Fruit fly (Drosophila melanogaster) whole organism, embryonic: ENCODE data around the gene CAH1.
A peak's percentile ranks its signal among the peaks of the same experiment; 100 is the strongest.

Experiments used
- Aef1 ChIP-seq: fragments of 200-800 bp; sonication (Bioruptor generic); IDR thresholded peaks from 3 replicates; pipeline ENCODE4 v1.3.6; 2022; ENCODE audit warnings: missing biosample characterization, missing genetic modification characterization
- Awh ChIP-seq: fragments of 200-800 bp; sonication (Bioruptor generic); IDR thresholded peaks from 2 replicates; pipeline ENCODE4, ENCODE4 v1.3.6; 2022; ENCODE audit warnings: missing biosample characterization, missing genetic modification characterization
- B-H1 ChIP-seq: fragments of 200-800 bp; sonication (Bioruptor generic); IDR thresholded peaks from 3 replicates; pipeline ENCODE4 v1.3.6; 2022; ENCODE audit warnings: missing biosample characterization, missing genetic modification characterization
- Blimp-1 ChIP-seq: fragments of 200-800 bp; sonication (Bioruptor generic); optimal IDR thresholded peaks from 3 replicates; lab custom pipeline; 2018; ENCODE audit warnings: missing biosample characterization, missing genetic modification characterization, mild to moderate bottlenecking, moderate library complexity, missing genetic modification reagents
- CG10147 ChIP-seq: fragments of 200-800 bp; sonication (Bioruptor generic); optimal IDR thresholded peaks from 2 replicates; lab custom pipeline; 2019; ENCODE audit warnings: missing biosample characterization, mild to moderate bottlenecking, missing genetic modification characterization, moderate library complexity
- CG10321 ChIP-seq: fragments of 200-800 bp; sonication (Bioruptor generic); IDR thresholded peaks from 2 replicates; pipeline ENCODE4 v1.3.6; 2022; ENCODE audit warnings: missing biosample characterization, missing genetic modification characterization
- CG10431 ChIP-seq: fragments of 200-800 bp; sonication (Bioruptor generic); optimal IDR thresholded peaks from 3 replicates; lab custom pipeline; 2018; ENCODE audit warnings: missing biosample characterization, mild to moderate bottlenecking, missing genetic modification characterization
- CG10654 ChIP-seq: fragments of 200-800 bp; sonication (Bioruptor generic); optimal IDR thresholded peaks from 2 replicates; lab custom pipeline; 2016; ENCODE audit warnings: missing biosample characterization, missing genetic modification characterization
- CG11504 ChIP-seq: fragments of 200-800 bp; sonication (Bioruptor generic); optimal IDR thresholded peaks from 3 replicates; lab custom pipeline; 2019; ENCODE audit warnings: missing biosample characterization, mild to moderate bottlenecking, missing genetic modification characterization, moderate library complexity
- CG14710 ChIP-seq: fragments of 200-800 bp; sonication (Bioruptor generic); optimal IDR thresholded peaks from 3 replicates; lab custom pipeline; 2019; ENCODE audit warnings: missing biosample characterization, mild to moderate bottlenecking, missing genetic modification characterization, moderate library complexity
- CG15073 ChIP-seq: fragments of 200-800 bp; sonication (Bioruptor generic); optimal IDR thresholded peaks from 2 replicates; lab custom pipeline; 2016; ENCODE audit warnings: missing biosample characterization, missing genetic modification characterization
- CG15601 ChIP-seq: fragments of 200-800 bp; sonication (Bioruptor generic); optimal IDR thresholded peaks from 3 replicates; lab custom pipeline; 2019; ENCODE audit warnings: missing biosample characterization, mild to moderate bottlenecking, missing genetic modification characterization, moderate library complexity
- CG17912 ChIP-seq: fragments of 200-800 bp; sonication (Bioruptor generic); optimal IDR thresholded peaks from 2 replicates; lab custom pipeline; 2018; ENCODE audit warnings: missing biosample characterization, mild to moderate bottlenecking, missing genetic modification characterization
- CG3407 ChIP-seq: fragments of 200-800 bp; sonication (Bioruptor generic); optimal IDR thresholded peaks from 2 replicates; lab custom pipeline; 2018; ENCODE audit warnings: missing biosample characterization, mild to moderate bottlenecking, missing genetic modification characterization
- CG34224 ChIP-seq: fragments of 200-800 bp; sonication (Bioruptor generic); IDR thresholded peaks from 3 replicates; pipeline ENCODE4 v1.3.6; 2022; ENCODE audit warnings: missing biosample characterization, missing genetic modification characterization; ENCODE audit not compliant: partially characterized antibody
- CG4328 ChIP-seq: fragments of 200-800 bp; sonication (Bioruptor generic); optimal IDR thresholded peaks from 3 replicates; lab custom pipeline; 2017; ENCODE audit warnings: missing biosample characterization, missing genetic modification reagents, missing genetic modification characterization
- CG4617 ChIP-seq: fragments of 200-800 bp; sonication (Bioruptor generic); optimal IDR thresholded peaks from 3 replicates; lab custom pipeline; 2016; ENCODE audit warnings: missing biosample characterization, missing genetic modification characterization, borderline replicate concordance
- CG8089 ChIP-seq: fragments of 200-800 bp; sonication (Bioruptor generic); optimal IDR thresholded peaks from 3 replicates; lab custom pipeline; 2016; ENCODE audit warnings: missing biosample characterization, missing genetic modification characterization
- CG9437 ChIP-seq: fragments of 200-800 bp; sonication (Bioruptor generic); optimal IDR thresholded peaks from 2 replicates; lab custom pipeline; 2018; ENCODE audit warnings: missing biosample characterization, mild to moderate bottlenecking, missing genetic modification characterization
- Deaf1 ChIP-seq: fragments of 200-800 bp; optimal IDR thresholded peaks from 3 replicates; lab custom pipeline; 2019; ENCODE audit warnings: missing biosample characterization, mild to moderate bottlenecking, missing genetic modification characterization, moderate library complexity
- Dll ChIP-seq: fragments of 200-800 bp; sonication (Bioruptor generic); IDR thresholded peaks from 4 replicates; pipeline ENCODE4 v1.3.6; 2022; ENCODE audit warnings: missing biosample characterization, missing genetic modification characterization; ENCODE audit not compliant: partially characterized antibody
- Dp ChIP-seq: fragments of 200-800 bp; sonication (Bioruptor generic); optimal IDR thresholded peaks from 2 replicates; lab custom pipeline; 2018; ENCODE audit warnings: missing biosample characterization, mild to moderate bottlenecking, missing genetic modification characterization, moderate library complexity
- Ets65A ChIP-seq: fragments of 200-800 bp; sonication (Bioruptor generic); peaks from one replicate; lab custom pipeline; 2016; ENCODE audit warnings: missing biosample characterization, missing genetic modification characterization
- Ets97D ChIP-seq: fragments of 200-800 bp; sonication (Bioruptor generic); optimal IDR thresholded peaks from 3 replicates; lab custom pipeline; 2016; ENCODE audit warnings: missing biosample characterization, missing genetic modification characterization
- Gug ChIP-seq: fragments of 200-800 bp; sonication (Bioruptor generic); IDR thresholded peaks from 4 replicates; pipeline ENCODE4 v1.3.6; 2022; ENCODE audit warnings: missing biosample characterization, missing genetic modification characterization
- Hey ChIP-seq: fragments of 200-800 bp; sonication (Bioruptor generic); optimal IDR thresholded peaks from 3 replicates; lab custom pipeline; 2018; ENCODE audit warnings: missing biosample characterization, mild to moderate bottlenecking, missing genetic modification characterization
- Lim3 ChIP-seq: fragments of 200-800 bp; sonication (Bioruptor generic); IDR thresholded peaks from 2 replicates; pipeline ENCODE4 v1.3.6; 2022; ENCODE audit warnings: missing biosample characterization, missing genetic modification characterization
- MTF-1 ChIP-seq: fragments of 200-800 bp; sonication (Bioruptor generic); optimal IDR thresholded peaks from 2 replicates; lab custom pipeline; 2018; ENCODE audit warnings: missing biosample characterization, mild to moderate bottlenecking, missing genetic modification characterization, borderline replicate concordance
- Med ChIP-seq: fragments of 200-800 bp; sonication (Bioruptor generic); peaks from one replicate; lab custom pipeline; 2016; ENCODE audit warnings: missing biosample characterization, missing genetic modification characterization, mild to moderate bottlenecking, inconsistent platforms, moderate library complexity
- Mrtf ChIP-seq: fragments of 200-800 bp; sonication (Bioruptor generic); IDR thresholded peaks from 3 replicates; pipeline ENCODE4 v1.3.6; 2022; ENCODE audit warnings: missing biosample characterization, missing genetic modification characterization
- Myb ChIP-seq: fragments of 200-800 bp; sonication (Bioruptor generic); optimal IDR thresholded peaks from 2 replicates; lab custom pipeline; 2016; ENCODE audit warnings: missing biosample characterization, missing genetic modification characterization
- Nf-YB ChIP-seq: fragments of 200-800 bp; sonication (Bioruptor generic); optimal IDR thresholded peaks from 3 replicates; lab custom pipeline; 2019; ENCODE audit warnings: missing biosample characterization, mild to moderate bottlenecking, missing genetic modification characterization, moderate library complexity
- Oli ChIP-seq: fragments of 200-800 bp; sonication (Bioruptor generic); optimal IDR thresholded peaks from 2 replicates; lab custom pipeline; 2018; ENCODE audit warnings: missing biosample characterization, mild to moderate bottlenecking, missing genetic modification characterization, moderate library complexity
- Pdp1 ChIP-seq, 2 experiments: fragments of 200-800 bp; sonication (Bioruptor generic); optimal IDR thresholded peaks; 3 replicates each; lab custom pipeline; 2016; ENCODE audit warnings: missing biosample characterization in 2 of 2, missing genetic modification characterization in 2 of 2, mild to moderate bottlenecking in 1 of 2, moderate library complexity in 1 of 2
- Scr ChIP-seq: fragments of 200-800 bp; sonication (Bioruptor generic); IDR thresholded peaks from 2 replicates; pipeline ENCODE4 v1.3.6; 2022; ENCODE audit warnings: missing biosample characterization, missing genetic modification characterization; ENCODE audit not compliant: partially characterized antibody
- TFAM ChIP-seq: fragments of 200-800 bp; sonication (Bioruptor generic); optimal IDR thresholded peaks from 2 replicates; lab custom pipeline; 2017; ENCODE audit warnings: missing biosample characterization, missing genetic modification characterization, inconsistent platforms
- esg ChIP-seq: fragments of 200-800 bp; sonication (Bioruptor generic); conservative IDR thresholded peaks from 2 replicates; pipeline ENCODE4 v1.3.6; 2022; ENCODE audit warnings: missing biosample characterization, missing genetic modification characterization
- exex ChIP-seq: fragments of 200-800 bp; sonication (Bioruptor generic); optimal IDR thresholded peaks from 4 replicates; lab custom pipeline; 2018; ENCODE audit warnings: missing biosample characterization, mild to moderate bottlenecking, missing genetic modification characterization, moderate library complexity
- fru ChIP-seq: fragments of >200 bp; optimal IDR thresholded peaks from 2 replicates; lab custom pipeline; 2017
- grn ChIP-seq: fragments of 200-800 bp; sonication (Bioruptor generic); optimal IDR thresholded peaks from 3 replicates; lab custom pipeline; 2017; ENCODE audit warnings: missing biosample characterization, missing genetic modification characterization
- insv ChIP-seq, 2 experiments: fragments of 200-800 bp; sonication (Bioruptor generic); optimal IDR thresholded peaks; 3 replicates each; lab custom pipeline; 2016 to 2018; ENCODE audit warnings: missing biosample characterization in 2 of 2, missing genetic modification characterization in 2 of 2
- maf-S ChIP-seq: fragments of 200-800 bp; sonication (Bioruptor generic); optimal IDR thresholded peaks from 2 replicates; lab custom pipeline; 2016; ENCODE audit warnings: missing biosample characterization, missing genetic modification characterization
- onecut ChIP-seq: fragments of 200-800 bp; sonication (Bioruptor generic); IDR thresholded peaks from 2 replicates; pipeline ENCODE4 v1.3.6; 2022; ENCODE audit warnings: missing biosample characterization, missing genetic modification characterization
- sens ChIP-seq: fragments of 200-800 bp; sonication (Bioruptor generic); peaks from one replicate; lab custom pipeline; 2016; ENCODE audit warnings: missing biosample characterization, missing genetic modification characterization
- stc ChIP-seq: fragments of 200-800 bp; sonication (Bioruptor generic); IDR thresholded peaks from 2 replicates; pipeline ENCODE4 v1.3.6; 2022; ENCODE audit warnings: missing biosample characterization, missing genetic modification characterization
- zen ChIP-seq: fragments of 200-800 bp; sonication (Bioruptor generic); optimal IDR thresholded peaks from 3 replicates; lab custom pipeline; 2018; ENCODE audit warnings: missing biosample characterization, mild to moderate bottlenecking, missing genetic modification characterization, moderate library complexity

Gene CAH1

dm6 chr2L:13770884-13771283, 32.5 kb upstream of the CAH1 start (continued):
- peak; percentile 10 for TF ChIP-seq Ets97D (GFP tag; lab: Kevin White, UChicago)
- TF ChIP-seq TFAM (GFP tag; lab: Kevin White, UChicago), result no peak
- TF ChIP-seq CG34224 (GFP tag; lab: Robert Waterston, UW), result peak; percentile 75
- peak; percentile 73 for TF ChIP-seq Dll (GFP tag; lab: Robert Waterston, UW)
- peak; percentile 74 for TF ChIP-seq Scr (GFP tag; lab: Robert Waterston, UW)
- no peak for TF ChIP-seq Pdp1 (GFP tag; optimal IDR thresholded peaks at IDR 0.05; lab: Kevin White, UChicago)
- TF ChIP-seq CG4617 (GFP tag; lab: Kevin White, UChicago), result peak; percentile 80
- peak; percentile 90 for TF ChIP-seq Dp (GFP tag; lab: Kevin White, UChicago)
- peak; percentile 35 for TF ChIP-seq CG14710 (tag; lab: Kevin White, UChicago)
- peak; percentile 1 for TF ChIP-seq CG15601
- TF ChIP-seq exex (tag; lab: Kevin White, UChicago), result no peak

DNA sequence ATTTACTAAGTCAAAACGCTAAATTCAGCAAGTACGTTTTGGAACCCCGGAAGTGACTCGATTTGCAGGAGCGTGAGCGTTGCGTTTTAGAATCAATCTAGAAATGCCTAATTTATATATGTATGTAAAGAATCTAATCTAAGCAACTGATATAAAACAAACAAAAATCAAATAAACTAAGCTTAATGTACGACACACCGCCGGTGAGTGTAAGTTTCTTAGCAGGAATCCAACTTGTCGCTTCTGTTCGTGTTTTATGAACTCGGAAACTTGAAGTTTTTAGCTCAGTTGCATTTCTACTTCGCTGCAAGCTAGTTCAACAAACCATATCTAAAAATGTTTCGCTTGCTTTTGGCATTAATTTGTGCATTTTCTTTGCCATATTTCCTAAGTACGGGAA, 29.7 kb upstream of the CAH1 start, which contains the start of gene CG43376:
CG43376 (plus strand) TSS at position 301 of the 400 bp plus-strand sequence.
- no peak for TF ChIP-seq Mrtf (GFP tag; lab: Robert Waterston, UW)
- TF ChIP-seq CG17912 (GFP tag; lab: Kevin White, UChicago), result no peak
- TF ChIP-seq Deaf1 (tag; lab: Kevin White, UChicago), result no peak
- TF ChIP-seq CG9437, result no peak
- TF ChIP-seq zen (tag; lab: Kevin White, UChicago), result no peak
- TF ChIP-seq Myb (GFP tag; lab: Kevin White, UChicago), result no peak
- no peak for TF ChIP-seq insv (GFP tag; optimal IDR thresholded peaks at IDR 0.05; lab: Kevin White, UChicago)
- no peak for TF ChIP-seq fru
- TF ChIP-seq CG10654 (GFP tag; lab: Kevin White, UChicago), result no peak
- no peak for TF ChIP-seq CG15073
- TF ChIP-seq MTF-1 (GFP tag; lab: Kevin White, UChicago), result no peak
- no peak for TF ChIP-seq CG11504 (tag; lab: Kevin White, UChicago)
- TF ChIP-seq maf-S (GFP tag; lab: Kevin White, UChicago), result no peak
- no peak for TF ChIP-seq Oli (tag; lab: Kevin White, UChicago)

dm6 chr2L:13776928-13777686, 26.3 kb upstream of the CAH1 start:
- TF ChIP-seq B-H1 (GFP tag; lab: Robert Waterston, UW) (no peak), Deaf1 (tag; lab: Kevin White, UChicago) (no peak), Ets65A (GFP tag; lab: Kevin White, UChicago) (peak; percentile 46), onecut (peak; percentile 80), Lim3 (GFP tag; lab: Robert Waterston, UW) (no peak), CG10431 (GFP tag; lab: Kevin White, UChicago) (peak; percentile 32), CG10654 (GFP tag; lab: Kevin White, UChicago) (no peak), CG10321 (GFP tag; lab: Robert Waterston, UW) (no peak), CG3407 (GFP tag; lab: Kevin White, UChicago) (no peak), Awh (no peak), CG10147 (no peak), Med (GFP tag; lab: Kevin White, UChicago) (peak; percentile 47), Nf-YB (GFP tag; lab: Kevin White, UChicago) (no peak), Scr (GFP tag; lab: Robert Waterston, UW) (no peak), CG8089 (GFP tag; lab: Kevin White, UChicago) (no peak), Dp (GFP tag; lab: Kevin White, UChicago) (no peak), grn (GFP tag; lab: Kevin White, UChicago) (no peak), Hey (tag; lab: Kevin White, UChicago) (no peak), stc (GFP tag; lab: Robert Waterston, UW) (no peak), Aef1 (no peak), CG4328 (GFP tag; lab: Kevin White, UChicago) (no peak), sens (GFP tag; lab: Kevin White, UChicago) (peak; percentile 42), Gug (GFP tag; lab: Robert Waterston, UW) (no peak), Blimp-1 (GFP tag; lab: Kevin White, UChicago) (no peak), esg (no peak)
